2 fruit fly cellular contexts compared by ENCODE assay signal in the genomic region with DNA sequence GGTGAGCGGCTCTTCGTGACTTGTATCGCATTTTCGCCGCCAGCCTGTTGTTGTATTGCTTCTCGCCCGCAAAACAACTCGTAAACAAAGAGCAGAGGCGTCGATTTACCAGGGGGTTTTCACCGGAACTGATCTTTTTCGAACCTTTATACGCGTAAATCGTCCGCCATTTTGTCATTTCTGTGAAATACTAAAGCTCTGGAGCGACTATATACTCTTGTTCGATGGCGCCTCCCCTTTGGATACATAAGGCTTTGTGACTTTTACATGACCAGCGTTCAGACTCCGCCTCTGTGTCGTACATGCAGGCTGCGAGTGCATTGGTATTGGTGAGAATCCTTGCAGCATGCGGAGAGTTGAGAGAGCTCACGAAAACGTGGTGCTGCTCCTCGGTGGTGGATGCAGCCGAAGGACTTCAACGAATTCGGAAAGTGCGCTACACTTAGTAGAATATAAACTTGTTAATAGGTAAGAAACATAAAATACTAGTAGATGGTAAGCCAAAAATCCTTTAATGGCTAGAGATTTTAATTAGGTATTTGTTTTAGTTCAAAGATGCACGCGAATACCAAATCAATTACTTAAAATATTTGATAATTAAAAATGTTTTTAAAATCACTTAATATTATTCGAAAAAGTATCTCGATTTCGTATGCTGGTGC.
A peak's percentile ranks its signal among the peaks of the same experiment; 100 is the strongest.
TF ChIP-seq lines count a peak whose summit lies in the region.

No protein-coding gene starts in this region.

TF ChIP-seq in whole organism, adult, 20 proteins besides CTCF, POLR2A, EP300 and RAD21 (continued from another document):
- TF ChIP-seq ovo (GFP tag; optimal IDR thresholded peaks at IDR 0.05; lab: Kevin White, UChicago) (no peak), CG7045 (GFP tag; optimal IDR thresholded peaks at IDR 0.05; lab: Kevin White, UChicago) (peak; percentile 77), bab1 (GFP tag; optimal IDR thresholded peaks at IDR 0.05; lab: Kevin White, UChicago) (no peak)

TF ChIP-seq in whole organism, prepupa, 60 proteins besides CTCF, POLR2A, EP300 and RAD21 (continued from another document):
- TF ChIP-seq achi (GFP tag; optimal IDR thresholded peaks at IDR 0.05; lab: Kevin White, UChicago) (peak; percentile 28), lz (GFP tag; optimal IDR thresholded peaks at IDR 0.05; lab: Kevin White, UChicago) (peak; percentile 23), CG1621 (tag; optimal IDR thresholded peaks at IDR 0.05; lab: Kevin White, UChicago) (peak; percentile 40), Met (GFP tag; optimal IDR thresholded peaks at IDR 0.05; lab: Kevin White, UChicago) (peak; percentile 35), CG6276 (GFP tag; optimal IDR thresholded peaks at IDR 0.05; lab: Kevin White, UChicago) (no peak), fkh (GFP tag; optimal IDR thresholded peaks at IDR 0.05; lab: Kevin White, UChicago) (no peak), esn (GFP tag; optimal IDR thresholded peaks at IDR 0.05; lab: Kevin White, UChicago) (peak; percentile 12), svp (GFP tag; lab: Kevin White, UChicago) (peak; percentile 60), Lpt (GFP tag; optimal IDR thresholded peaks at IDR 0.05; lab: Kevin White, UChicago) (no peak), CG31627 (GFP tag; optimal IDR thresholded peaks at IDR 0.05; lab: Kevin White, UChicago) (peak; percentile 28), acj6 (GFP tag; optimal IDR thresholded peaks at IDR 0.05; lab: Kevin White, UChicago) (peak; percentile 31), CG6163 (GFP tag; IDR thresholded peaks at IDR 0.05; lab: Robert Waterston, UW) (0 out of 3 replicates have a peak, but pooled peaks have one; percentile 19), Sox14 (GFP tag; optimal IDR thresholded peaks at IDR 0.05; lab: Kevin White, UChicago) (peak; percentile 14), CG7368 (GFP tag; optimal IDR thresholded peaks at IDR 0.05; lab: Kevin White, UChicago) (peak; percentile 46), CG10631 (GFP tag; optimal IDR thresholded peaks at IDR 0.05; lab: Kevin White, UChicago) (no peak), Blimp-1 (GFP tag; optimal IDR thresholded peaks at IDR 0.05; lab: Kevin White, UChicago) (no peak), CG34406 (GFP tag; optimal IDR thresholded peaks at IDR 0.05; lab: Kevin White, UChicago) (peak; percentile 6), CG32006 (GFP tag; optimal IDR thresholded peaks at IDR 0.05; lab: Kevin White, UChicago) (peak; percentile 65), CG9139 (GFP tag; optimal IDR thresholded peaks at IDR 0.05; lab: Kevin White, UChicago) (peak; percentile 1), Hr4 (GFP tag; optimal IDR thresholded peaks at IDR 0.05; lab: Kevin White, UChicago) (peak; percentile 38), fd85E (GFP tag; optimal IDR thresholded peaks at IDR 0.05; lab: Kevin White, UChicago) (no peak), Sox15 (GFP tag; optimal IDR thresholded peaks at IDR 0.05; lab: Kevin White, UChicago) (peak; percentile 22), OdsH (GFP tag; optimal IDR thresholded peaks at IDR 0.05; lab: Kevin White, UChicago) (peak; percentile 38), dac (GFP tag; optimal IDR thresholded peaks at IDR 0.05; lab: Kevin White, UChicago) (no peak), CG15336 (GFP tag; IDR thresholded peaks at IDR 0.05; lab: Robert Waterston, UW) (peak; percentile 25), pdm3 (GFP tag; optimal IDR thresholded peaks at IDR 0.05; lab: Kevin White, UChicago) (peak; percentile 57), Eip75B (GFP tag; optimal IDR thresholded peaks at IDR 0.05; lab: Kevin White, UChicago) (peak; percentile 34), Eip93F (GFP tag; optimal IDR thresholded peaks at IDR 0.05; lab: Kevin White, UChicago) (no peak), net (GFP tag; optimal IDR thresholded peaks at IDR 0.05; lab: Kevin White, UChicago) (peak; percentile 34), Hr39 (GFP tag; optimal IDR thresholded peaks at IDR 0.05; lab: Kevin White, UChicago) (peak; percentile 33), CG3919 (GFP tag; optimal IDR thresholded peaks at IDR 0.05; lab: Kevin White, UChicago) (peak; percentile 50), cyc (GFP tag; optimal IDR thresholded peaks at IDR 0.05; lab: Kevin White, UChicago) (peak; percentile 43), eg (GFP tag; IDR thresholded peaks at IDR 0.05; lab: Robert Waterston, UW) (peak; percentile 48; the same call in 2 of the 3 replicates), CG6808 (GFP tag; optimal IDR thresholded peaks at IDR 0.05; lab: Kevin White, UChicago) (peak; percentile 31), Ets96B (tag; optimal IDR thresholded peaks at IDR 0.05; lab: Kevin White, UChicago) (peak; percentile 52), CG11294 (GFP tag; IDR thresholded peaks at IDR 0.05; lab: Robert Waterston, UW) (peak; percentile 39), spab (GFP tag; optimal IDR thresholded peaks at IDR 0.05; lab: Kevin White, UChicago) (peak; percentile 35), vri (GFP tag; optimal IDR thresholded peaks at IDR 0.05; lab: Kevin White, UChicago) (no peak), CG11762 (GFP tag; optimal IDR thresholded peaks at IDR 0.05; lab: Kevin White, UChicago; ENCODE audit: insufficient read depth) (peak; percentile 11)
